Fruit fly (Drosophila melanogaster) whole organism, embryonic: Measurements from ENCODE around the gene CG32225.

Source experiments
- Ada2b ChIP-seq: fragments of 200-800 bp; sonication (Bioruptor generic); IDR thresholded peaks from 2 replicates; pipeline ENCODE4 v1.3.6; 2022; ENCODE audit warnings: missing biosample characterization, missing genetic modification characterization
- CG12219 ChIP-seq: fragments of 200-800 bp; sonication (Bioruptor generic); optimal IDR thresholded peaks from 3 replicates; lab custom pipeline; 2018; ENCODE audit warnings: missing biosample characterization, mild to moderate bottlenecking, missing genetic modification characterization
- CG12659 ChIP-seq: fragments of 200-800 bp; sonication (Bioruptor generic); optimal IDR thresholded peaks from 3 replicates; lab custom pipeline; 2017; ENCODE audit warnings: mild to moderate bottlenecking, missing biosample characterization, missing genetic modification reagents, missing genetic modification characterization
- CG13123 ChIP-seq: fragments of 200-800 bp; sonication (Bioruptor generic); optimal IDR thresholded peaks from 2 replicates; lab custom pipeline; 2016; ENCODE audit warnings: missing biosample characterization, missing genetic modification characterization
- CG13296 ChIP-seq: fragments of 200-800 bp; sonication (Bioruptor generic); optimal IDR thresholded peaks from 3 replicates; lab custom pipeline; 2018; ENCODE audit warnings: missing biosample characterization, mild to moderate bottlenecking, missing genetic modification characterization
- CG14860 ChIP-seq: fragments of 200-800 bp; sonication (Bioruptor generic); IDR thresholded peaks from 3 replicates; pipeline ENCODE4 v1.3.6; 2022; ENCODE audit warnings: missing biosample characterization, missing genetic modification characterization; ENCODE audit not compliant: partially characterized antibody
- CG1792 ChIP-seq: fragments of 200-800 bp; sonication (Bioruptor generic); optimal IDR thresholded peaks from 2 replicates; lab custom pipeline; 2016; ENCODE audit warnings: missing biosample characterization, missing genetic modification characterization
- CG18599 ChIP-seq: fragments of 200-800 bp; sonication (Bioruptor generic); optimal IDR thresholded peaks from 3 replicates; lab custom pipeline; 2017; ENCODE audit warnings: missing biosample characterization, missing genetic modification characterization, mild to moderate bottlenecking, moderate library complexity, missing genetic modification reagents
- CG2120 ChIP-seq: fragments of 200-800 bp; sonication (Bioruptor generic); optimal IDR thresholded peaks from 3 replicates; lab custom pipeline; 2016; ENCODE audit warnings: missing biosample characterization, missing genetic modification characterization
- CG2712 ChIP-seq: fragments of 200-800 bp; optimal IDR thresholded peaks from 3 replicates; lab custom pipeline; 2019; ENCODE audit warnings: missing biosample characterization, mild to moderate bottlenecking, missing genetic modification characterization, moderate library complexity
- CG32767 ChIP-seq: fragments of 200-800 bp; sonication (Bioruptor generic); IDR thresholded peaks from 2 replicates; pipeline ENCODE4 v1.3.6; 2022; ENCODE audit warnings: missing biosample characterization, missing genetic modification characterization
- CG32772 ChIP-seq: fragments of 200-800 bp; sonication (Bioruptor generic); IDR thresholded peaks from 2 replicates; pipeline ENCODE4 v1.3.6; 2022; ENCODE audit warnings: missing biosample characterization, missing genetic modification characterization
- CG4424 ChIP-seq: fragments of 200-800 bp; sonication (Bioruptor generic); optimal IDR thresholded peaks from 3 replicates; lab custom pipeline; 2016; ENCODE audit warnings: missing biosample characterization, missing genetic modification characterization
- CG6175 ChIP-seq: fragments of 200-800 bp; sonication (Bioruptor generic); IDR thresholded peaks from 3 replicates; pipeline ENCODE4 v1.3.6; 2022; ENCODE audit warnings: missing biosample characterization, missing genetic modification characterization
- CG6254 ChIP-seq: fragments of 200-800 bp; sonication (Bioruptor generic); optimal IDR thresholded peaks from 3 replicates; lab custom pipeline; 2017; ENCODE audit warnings: mild to moderate bottlenecking, missing biosample characterization, missing genetic modification reagents, missing genetic modification characterization
- CG6813 ChIP-seq: fragments of 200-800 bp; sonication (Bioruptor generic); optimal IDR thresholded peaks from 2 replicates; lab custom pipeline; 2017; ENCODE audit warnings: missing biosample characterization, missing genetic modification characterization, mild to moderate bottlenecking, moderate library complexity, missing genetic modification reagents
- CG6854 ChIP-seq: fragments of 200-800 bp; sonication (Bioruptor generic); optimal IDR thresholded peaks from 3 replicates; lab custom pipeline; 2017; ENCODE audit warnings: missing biosample characterization, mild to moderate bottlenecking, missing genetic modification characterization
- CoRest ChIP-seq: fragments of 200-800 bp; sonication (Bioruptor generic); optimal IDR thresholded peaks from 3 replicates; lab custom pipeline; 2018; ENCODE audit warnings: missing biosample characterization, mild to moderate bottlenecking, missing genetic modification characterization, moderate library complexity
- Dad ChIP-seq: fragments of 200-800 bp; sonication (Bioruptor generic); optimal IDR thresholded peaks from 3 replicates; lab custom pipeline; 2016; ENCODE audit warnings: missing biosample characterization, missing genetic modification characterization
- Dek ChIP-seq: fragments of 200-800 bp; sonication (Bioruptor generic); optimal IDR thresholded peaks from 3 replicates; lab custom pipeline; 2019; ENCODE audit warnings: missing biosample characterization, mild to moderate bottlenecking, missing genetic modification characterization, moderate library complexity
- Ets97D ChIP-seq: fragments of 200-800 bp; sonication (Bioruptor generic); optimal IDR thresholded peaks from 3 replicates; lab custom pipeline; 2016; ENCODE audit warnings: missing biosample characterization, missing genetic modification characterization
- HLH3B ChIP-seq: fragments of 200-800 bp; sonication (Bioruptor generic); IDR thresholded peaks from 2 replicates; pipeline ENCODE4 v1.3.6; 2022; ENCODE audit warnings: missing biosample characterization, missing genetic modification characterization
- HLH54F ChIP-seq: fragments of 200-800 bp; sonication (Bioruptor generic); optimal IDR thresholded peaks from 3 replicates; lab custom pipeline; 2016; ENCODE audit warnings: missing biosample characterization, missing genetic modification characterization
- Hr51 ChIP-seq, 2 experiments: fragments of 200-800 bp; sonication (Bioruptor generic); optimal IDR thresholded peaks; 2 replicates in 1 of 2; 3 replicates in 1 of 2; lab custom pipeline; 2016 to 2018; ENCODE audit warnings: missing biosample characterization in 2 of 2, missing genetic modification characterization in 2 of 2, mild to moderate bottlenecking in 1 of 2, moderate library complexity in 1 of 2
- Hr78 ChIP-seq, 2 experiments: fragments of 200-800 bp in 1 of 2; fragments of >200 bp in 1 of 2; sonication (Bioruptor generic) in 1 of 2; optimal IDR thresholded peaks; 2 replicates each; lab custom pipeline; 2017 to 2019; ENCODE audit warnings: missing biosample characterization in 2 of 2, missing genetic modification characterization in 2 of 2, mild to moderate bottlenecking in 1 of 2, moderate library complexity in 1 of 2
- Lhr ChIP-seq: fragments of 200-800 bp; sonication (Bioruptor generic); optimal IDR thresholded peaks from 3 replicates; lab custom pipeline; 2017; ENCODE audit warnings: mild to moderate bottlenecking, missing biosample characterization, missing genetic modification reagents, missing genetic modification characterization
- Poxn ChIP-seq: fragments of 200-800 bp; sonication (Bioruptor generic); IDR thresholded peaks from 2 replicates; pipeline ENCODE4 v1.3.6; 2022; ENCODE audit warnings: missing biosample characterization, missing genetic modification characterization
- Rfx ChIP-seq: fragments of 200-800 bp; sonication (Bioruptor generic); IDR thresholded peaks from 2 replicates; pipeline ENCODE4 v1.3.6; 2022; ENCODE audit warnings: missing biosample characterization, missing genetic modification characterization
- Stat92E ChIP-seq, 3 experiments: fragments of >200 bp in 2 of 3; fragments of 200-800 bp in 1 of 3; sonication (Bioruptor generic) in 1 of 3; optimal IDR thresholded peaks; 2 replicates each; lab custom pipeline; 2017 to 2019; ENCODE audit warnings: missing biosample characterization in 3 of 3, missing genetic modification characterization in 3 of 3, mild to moderate bottlenecking in 1 of 3, moderate library complexity in 1 of 3
- abd-A ChIP-seq: fragments of 200-800 bp; sonication (Bioruptor generic); optimal IDR thresholded peaks from 3 replicates; lab custom pipeline; 2019; ENCODE audit warnings: missing biosample characterization, mild to moderate bottlenecking, missing genetic modification characterization, moderate library complexity
- amos ChIP-seq: fragments of 200-800 bp; sonication (Bioruptor generic); IDR thresholded peaks from 2 replicates; pipeline ENCODE4 v1.3.6; 2022; ENCODE audit warnings: missing biosample characterization, missing genetic modification characterization; ENCODE audit not compliant: partially characterized antibody
- bbx ChIP-seq: fragments of 200-800 bp; sonication (Bioruptor generic); IDR thresholded peaks from 2 replicates; pipeline ENCODE4 v1.3.6; 2022; ENCODE audit warnings: missing biosample characterization, missing genetic modification characterization; ENCODE audit not compliant: partially characterized antibody
- bowl ChIP-seq: fragments of 200-800 bp; sonication (Bioruptor generic); IDR thresholded peaks from 2 replicates; pipeline ENCODE4 v1.3.6; 2022; ENCODE audit warnings: missing biosample characterization, missing genetic modification characterization
- btn ChIP-seq: fragments of 200-800 bp; sonication (Bioruptor generic); optimal IDR thresholded peaks from 2 replicates; lab custom pipeline; 2016; ENCODE audit warnings: missing biosample characterization, missing genetic modification characterization
- chm ChIP-seq: fragments of 200-800 bp; sonication (Bioruptor generic); IDR thresholded peaks from 2 replicates; pipeline ENCODE4 v1.3.6; 2022; ENCODE audit warnings: missing biosample characterization, missing genetic modification characterization
- ci ChIP-seq: fragments of 200-800 bp; sonication (Bioruptor generic); IDR thresholded peaks from 3 replicates; pipeline ENCODE4 v1.3.6; 2022; ENCODE audit warnings: missing biosample characterization, missing genetic modification characterization
- croc ChIP-seq: fragments of 200-800 bp; sonication (Bioruptor generic); conservative IDR thresholded peaks from 3 replicates; pipeline ENCODE4 v1.3.6; 2022; ENCODE audit warnings: missing biosample characterization, missing genetic modification characterization
- dpn ChIP-seq, 2 experiments: fragments of 200-800 bp; sonication (Bioruptor generic); optimal IDR thresholded peaks; 3 replicates each; lab custom pipeline; 2016; ENCODE audit warnings: missing biosample characterization in 2 of 2, missing genetic modification characterization in 2 of 2
- fd96Cb ChIP-seq: fragments of 200-800 bp; sonication (Bioruptor generic); optimal IDR thresholded peaks from 2 replicates; lab custom pipeline; 2018; ENCODE audit warnings: missing biosample characterization, mild to moderate bottlenecking, missing genetic modification characterization, moderate library complexity
- gcm2 ChIP-seq: fragments of 200-800 bp; sonication (Bioruptor generic); optimal IDR thresholded peaks from 2 replicates; lab custom pipeline; 2016; ENCODE audit warnings: missing biosample characterization, missing genetic modification characterization
- gem ChIP-seq: fragments of 200-800 bp; sonication (Bioruptor generic); optimal IDR thresholded peaks from 2 replicates; lab custom pipeline; 2019; ENCODE audit warnings: missing biosample characterization, mild to moderate bottlenecking, missing genetic modification characterization, moderate library complexity
- gfzf ChIP-seq: fragments of 200-800 bp; sonication (Bioruptor generic); optimal IDR thresholded peaks from 2 replicates; lab custom pipeline; 2016; ENCODE audit warnings: missing biosample characterization, mild to moderate bottlenecking, missing genetic modification characterization, moderate library complexity
- ind ChIP-seq: fragments of 200-800 bp; sonication (Bioruptor generic); optimal IDR thresholded peaks from 3 replicates; lab custom pipeline; 2016; ENCODE audit warnings: missing biosample characterization, missing genetic modification characterization
- lab ChIP-seq: fragments of 200-800 bp; sonication (Bioruptor generic); optimal IDR thresholded peaks from 3 replicates; lab custom pipeline; 2017; ENCODE audit warnings: missing biosample characterization, missing genetic modification characterization, mild to moderate bottlenecking, moderate library complexity, missing genetic modification reagents
- mam ChIP-seq: fragments of 200-800 bp; sonication (Bioruptor generic); optimal IDR thresholded peaks from 3 replicates; lab custom pipeline; 2016; ENCODE audit warnings: missing biosample characterization, missing genetic modification characterization
- nmo ChIP-seq: fragments of 200-800 bp; sonication (Bioruptor generic); optimal IDR thresholded peaks from 2 replicates; lab custom pipeline; 2018; ENCODE audit warnings: missing biosample characterization, mild to moderate bottlenecking, missing genetic modification characterization, moderate library complexity
- org-1 ChIP-seq: fragments of 200-800 bp; sonication (Bioruptor generic); optimal IDR thresholded peaks from 2 replicates; lab custom pipeline; 2017; ENCODE audit warnings: missing biosample characterization, missing genetic modification characterization
- unc-4 ChIP-seq: fragments of 200-800 bp; sonication (Bioruptor generic); IDR thresholded peaks from 2 replicates; pipeline ENCODE4 v1.3.6; 2022; ENCODE audit warnings: missing biosample characterization, missing genetic modification characterization; ENCODE audit not compliant: partially characterized antibody
- usp ChIP-seq: fragments of >200 bp; optimal IDR thresholded peaks from 2 replicates; lab custom pipeline; 2017; ENCODE audit warnings: missing biosample characterization, missing genetic modification characterization
- wdn ChIP-seq: fragments of 200-800 bp; sonication (Bioruptor generic); IDR thresholded peaks from 2 replicates; pipeline ENCODE4 v1.3.6; 2022; ENCODE audit warnings: missing biosample characterization, missing genetic modification characterization

The CG32225 gene

dm6 chr3L:20276615-20277014 is 29.5 kb downstream of the CG32225 start (continued):
- TF ChIP-seq HLH54F (GFP tag; lab: Kevin White, UChicago) (peak; percentile 20), CG2120 (GFP tag; lab: Kevin White, UChicago) (peak; percentile 60), CG6175 (GFP tag; lab: Robert Waterston, UW) (no peak), chm (GFP tag; lab: Robert Waterston, UW) (no peak), gem (tag; lab: Kevin White, UChicago) (peak; percentile 74), amos (GFP tag; lab: Robert Waterston, UW) (no peak), CG18599 (GFP tag; lab: Kevin White, UChicago) (peak; percentile 79), CG2712 (peak; percentile 62), CG6854 (GFP tag; lab: Kevin White, UChicago) (peak; percentile 15), Hr78 (GFP tag; optimal IDR thresholded peaks at IDR 0.05; lab: Kevin White, UChicago) (peak in 1 of 2 experiments; percentile 25), abd-A (tag; lab: Kevin White, UChicago) (peak; percentile 23), unc-4 (GFP tag; lab: Robert Waterston, UW) (no peak), bbx (GFP tag; lab: Robert Waterston, UW) (no peak), dpn (GFP tag; optimal IDR thresholded peaks at IDR 0.05; lab: Kevin White, UChicago) (peak in 1 of 2 experiments; percentile 39), CoRest (tag; lab: Kevin White, UChicago) (peak; percentile 39), gfzf (GFP tag; lab: Kevin White, UChicago) (no peak), lab (GFP tag; lab: Kevin White, UChicago) (peak; percentile 71), CG12659 (GFP tag; lab: Kevin White, UChicago) (peak; percentile 16), HLH3B (GFP tag; lab: Robert Waterston, UW) (peak; percentile 54), CG6813 (peak; percentile 4), usp (GFP tag; lab: Kevin White, UChicago) (no peak), ind (peak; percentile 48), btn (GFP tag; lab: Kevin White, UChicago) (peak; percentile 18), Dad (GFP tag; lab: Kevin White, UChicago) (no peak), CG13296 (GFP tag; lab: Kevin White, UChicago) (peak; percentile 7), CG32767 (no peak), fd96Cb (tag; lab: Kevin White, UChicago) (peak; percentile 45), Stat92E (GFP tag; optimal IDR thresholded peaks at IDR 0.05; lab: Kevin White, UChicago) (no peak), CG13123 (GFP tag; lab: Kevin White, UChicago) (no peak), Poxn (no peak), Lhr (GFP tag; lab: Kevin White, UChicago) (no peak), croc (GFP tag; lab: Robert Waterston, UW) (no peak), CG14860 (GFP tag; lab: Robert Waterston, UW) (no peak), CG32772 (peak; percentile 42; the same call in 1 of the 2 replicates), bowl (no peak), Hr51 (GFP tag; optimal IDR thresholded peaks at IDR 0.05; lab: Kevin White, UChicago) (peak; percentile 8 to 66), Rfx (GFP tag; lab: Robert Waterston, UW) (peak; percentile 52), CG4424 (GFP tag; lab: Kevin White, UChicago) (peak; percentile 43), ci (GFP tag; lab: Robert Waterston, UW) (peak; percentile 44; the same call in 1 of the 3 replicates), org-1 (peak; percentile 20), CG12219 (GFP tag; lab: Kevin White, UChicago) (peak; percentile 22), wdn (no peak), Ets97D (no peak), gcm2 (no peak), CG6254 (GFP tag; lab: Kevin White, UChicago) (peak; percentile 11), nmo (GFP tag; lab: Kevin White, UChicago) (peak; percentile 12), Ada2b (GFP tag; lab: Robert Waterston, UW) (peak; percentile 45), CG1792 (no peak), mam (GFP tag; lab: Kevin White, UChicago) (peak; percentile 40), Dek (tag; lab: Kevin White, UChicago) (peak; percentile 14)
